Worm (Caenorhabditis elegans) whole organism, L4 larva: Measurements from ENCODE around the gene R05G6.5.
"Not testable (repeated sequence)": the region's sequence is repeated elsewhere in the genome, so short reads cannot be mapped to it uniquely, and the experiment has no call there.

Experiments
- F37D6.2 ChIP-seq: sonication (generic microtip); optimal IDR thresholded peaks from 2 replicates; lab custom pipeline; 2016; ENCODE audit warnings: mild to moderate bottlenecking, missing genetic modification characterization, missing compliant biosample characterization
- Y5F2A.4 ChIP-seq: fragments of 200-800 bp; sonication (Bioruptor generic); optimal IDR thresholded peaks from 2 replicates; lab custom pipeline; 2018; ENCODE audit warnings: mild to moderate bottlenecking, missing genetic modification characterization, missing compliant biosample characterization
- daf-8 ChIP-seq: fragments of 200-800 bp; sonication (Bioruptor generic); IDR thresholded peaks from 2 replicates; pipeline ENCODE4 v1.3.6; 2022; ENCODE audit warnings: missing genetic modification characterization, missing compliant biosample characterization
- hlh-30 ChIP-seq: sonication (generic microtip); optimal IDR thresholded peaks from 2 replicates; lab custom pipeline; 2017; ENCODE audit warnings: antibody characterized with exemption, mild to moderate bottlenecking, missing genetic modification characterization, missing compliant biosample characterization; ENCODE audit not compliant: insufficient read depth
- nhr-11 ChIP-seq: fragments of 150-350 bp; optimal IDR thresholded peaks from 2 replicates; lab custom pipeline; 2014; ENCODE audit warnings: missing biosample characterization, missing genetic modification characterization
- pha-4 ChIP-seq, 2 experiments: fragments of 150-350 bp in 1 of 2; fragments of 200-800 bp in 1 of 2; sonication (Bioruptor generic) in 1 of 2; IDR thresholded peaks in 1 of 2; optimal IDR thresholded peaks in 1 of 2; 2 replicates each; pipeline versions ENCODE4 v1.3.6 to Lab custom; 2014 to 2022; ENCODE audit warnings: missing genetic modification characterization in 2 of 2, missing genetic modification reagents in 2 of 2, missing biosample characterization in 1 of 2, missing compliant biosample characterization in 1 of 2
- snpc-4 ChIP-seq: fragments of 150-350 bp; optimal IDR thresholded peaks from 2 replicates; lab custom pipeline; 2014; ENCODE audit warnings: missing biosample characterization, missing genetic modification characterization
- unc-62 ChIP-seq, 3 experiments: fragments of 150-350 bp in 1 of 3; sonication (generic microtip); optimal IDR thresholded peaks in 2 of 3; peaks in 1 of 3; 1 replicate in 1 of 3; 2 replicates in 2 of 3; lab custom pipeline; 2014 to 2017; ENCODE audit warnings: missing biosample characterization in 3 of 3, missing genetic modification characterization in 3 of 3, missing genetic modification reagents in 3 of 3, missing genotype in 1 of 3

ce11 chrIV:7485565-7486200 is 22.5 kb upstream of the R05G6.5 start:
- not testable (repeated sequence) for TF ChIP-seq nhr-11 (tag; lab: Kevin White, UChicago); snpc-4 (tag; lab: Kevin White, UChicago); daf-8 (GFP tag; lab: Robert Waterston, UW); unc-62 (GFP tag; optimal IDR thresholded peaks at IDR 0.05 in 1 of 2; lab: Kevin White, UChicago); unc-62 (tag; optimal IDR thresholded peaks at IDR 0.05; lab: Kevin White, UChicago); pha-4 (GFP tag; IDR thresholded peaks at IDR 0.05; lab: Robert Waterston, UW); pha-4 (tag; optimal IDR thresholded peaks at IDR 0.05; lab: Kevin White, UChicago); Y5F2A.4 (GFP tag; lab: Kevin White, UChicago); F37D6.2 (tag; lab: Kevin White, UChicago); hlh-30 (tag; lab: Kevin White, UChicago)
